Worm (Caenorhabditis elegans): Measurements from ENCODE around the gene coh-1.

- no peak for TF ChIP-seq cog-1 (tag; optimal IDR thresholded peaks at IDR 0.05)
- no peak for TF ChIP-seq T22C8.4 (GFP tag; IDR thresholded peaks at IDR 0.05)
Measured at ce11 chrX:7452606-7453005, 22.2 kb downstream of the coh-1 start.
